Fruit fly (Drosophila melanogaster) whole organism, embryonic: ENCODE measurements around the gene CG14277.

Source experiments
- CG10147 ChIP-seq: fragments of 200-800 bp; sonication (Bioruptor generic); optimal IDR thresholded peaks from 2 replicates; lab custom pipeline; 2019; ENCODE audit warnings: missing biosample characterization, mild to moderate bottlenecking, missing genetic modification characterization, moderate library complexity
- CG10366 ChIP-seq: fragments of 200-800 bp; sonication (Bioruptor generic); IDR thresholded peaks from 2 replicates; pipeline ENCODE4 v1.3.6; 2022; ENCODE audit warnings: missing biosample characterization, missing genetic modification characterization
- CG10979 ChIP-seq: fragments of 200-800 bp; sonication (Bioruptor generic); optimal IDR thresholded peaks from 2 replicates; lab custom pipeline; 2018; ENCODE audit warnings: missing biosample characterization, mild to moderate bottlenecking, missing genetic modification characterization, moderate library complexity
- CG11247 ChIP-seq: fragments of 200-800 bp; sonication (Bioruptor generic); IDR thresholded peaks from 2 replicates; pipeline ENCODE4 v1.3.6; 2022; ENCODE audit warnings: missing biosample characterization, missing genetic modification characterization
- CG12236 ChIP-seq: fragments of 200-800 bp; sonication (Bioruptor generic); optimal IDR thresholded peaks from 2 replicates; lab custom pipeline; 2016; ENCODE audit warnings: missing biosample characterization, missing genetic modification characterization
- CG14965 ChIP-seq: fragments of 200-800 bp; sonication (Bioruptor generic); optimal IDR thresholded peaks from 2 replicates; lab custom pipeline; 2016; ENCODE audit warnings: missing biosample characterization, missing genetic modification characterization, borderline replicate concordance
- CG15073 ChIP-seq: fragments of 200-800 bp; sonication (Bioruptor generic); optimal IDR thresholded peaks from 2 replicates; lab custom pipeline; 2016; ENCODE audit warnings: missing biosample characterization, missing genetic modification characterization
- CG16813 ChIP-seq: fragments of 200-800 bp; sonication (Bioruptor generic); IDR thresholded peaks from 3 replicates; pipeline ENCODE4 v1.3.6; 2022; ENCODE audit warnings: missing biosample characterization, missing genetic modification characterization; ENCODE audit not compliant: partially characterized antibody
- CG17186 ChIP-seq: fragments of 200-800 bp; sonication (Bioruptor generic); optimal IDR thresholded peaks from 3 replicates; lab custom pipeline; 2017; ENCODE audit warnings: missing biosample characterization, missing genetic modification reagents, missing genetic modification characterization
- CG17328 ChIP-seq: fragments of 200-800 bp; sonication (Bioruptor generic); IDR thresholded peaks from 2 replicates; pipeline ENCODE4 v1.3.6; 2022; ENCODE audit warnings: missing biosample characterization, missing genetic modification characterization
- CG17385 ChIP-seq: fragments of 200-800 bp; sonication (Bioruptor generic); optimal IDR thresholded peaks from 3 replicates; lab custom pipeline; 2018; ENCODE audit warnings: missing biosample characterization, mild to moderate bottlenecking, missing genetic modification characterization
- CG17612 ChIP-seq: fragments of 200-800 bp; sonication (Bioruptor generic); IDR thresholded peaks from 2 replicates; pipeline ENCODE4 v1.3.6; 2022; ENCODE audit warnings: missing biosample characterization, missing genetic modification characterization
- CG17802 ChIP-seq: fragments of 200-800 bp; sonication (Bioruptor generic); optimal IDR thresholded peaks from 2 replicates; lab custom pipeline; 2018; ENCODE audit warnings: missing biosample characterization, mild to moderate bottlenecking, missing genetic modification characterization, moderate library complexity
- CG2202 ChIP-seq: fragments of 200-800 bp; sonication (Bioruptor generic); optimal IDR thresholded peaks from 2 replicates; lab custom pipeline; 2018; ENCODE audit warnings: missing biosample characterization, mild to moderate bottlenecking, missing genetic modification characterization
- CG3995 ChIP-seq: fragments of 200-800 bp; sonication (Bioruptor generic); optimal IDR thresholded peaks from 3 replicates; lab custom pipeline; 2016; ENCODE audit warnings: missing biosample characterization, missing genetic modification characterization
- CG4730 ChIP-seq: fragments of 200-800 bp; sonication (Bioruptor generic); IDR thresholded peaks from 2 replicates; pipeline ENCODE4 v1.3.6; 2022; ENCODE audit warnings: missing biosample characterization, missing genetic modification characterization
- CG6254 ChIP-seq: fragments of 200-800 bp; sonication (Bioruptor generic); optimal IDR thresholded peaks from 3 replicates; lab custom pipeline; 2017; ENCODE audit warnings: mild to moderate bottlenecking, missing biosample characterization, missing genetic modification reagents, missing genetic modification characterization
- CG7745 ChIP-seq: fragments of 200-800 bp; sonication (Bioruptor generic); optimal IDR thresholded peaks from 2 replicates; lab custom pipeline; 2018; ENCODE audit warnings: missing biosample characterization, mild to moderate bottlenecking, missing genetic modification characterization, moderate library complexity
- CG7786 ChIP-seq: fragments of 200-800 bp; sonication (Bioruptor generic); optimal IDR thresholded peaks from 2 replicates; lab custom pipeline; 2016; ENCODE audit warnings: missing biosample characterization, missing genetic modification characterization
- CG8281 ChIP-seq: fragments of 200-800 bp; sonication (Bioruptor generic); optimal IDR thresholded peaks from 2 replicates; lab custom pipeline; 2018; ENCODE audit warnings: missing biosample characterization, mild to moderate bottlenecking, missing genetic modification characterization, moderate library complexity
- CG8359 ChIP-seq: fragments of 200-800 bp; sonication (Bioruptor generic); optimal IDR thresholded peaks from 2 replicates; lab custom pipeline; 2017; ENCODE audit warnings: missing biosample characterization, mild to moderate bottlenecking, missing genetic modification characterization, borderline replicate concordance
- CG9932 ChIP-seq: fragments of 200-800 bp; sonication (Bioruptor generic); IDR thresholded peaks from 2 replicates; pipeline ENCODE4 v1.3.6; 2022; ENCODE audit warnings: missing biosample characterization, missing genetic modification characterization
- CTCF ChIP-seq: fragments of 200-800 bp; sonication (Bioruptor generic); optimal IDR thresholded peaks from 2 replicates; lab custom pipeline; 2017; ENCODE audit warnings: missing biosample characterization, mild to moderate bottlenecking, missing genetic modification characterization, moderate library complexity
- Chrac-16 ChIP-seq: fragments of 200-800 bp; sonication (Bioruptor generic); optimal IDR thresholded peaks from 3 replicates; lab custom pipeline; 2016; ENCODE audit warnings: missing biosample characterization, missing genetic modification characterization
- Doc3 ChIP-seq: fragments of 200-800 bp; sonication (Bioruptor generic); IDR thresholded peaks from 3 replicates; pipeline ENCODE4 v1.3.6; 2022; ENCODE audit warnings: missing biosample characterization, missing genetic modification characterization; ENCODE audit not compliant: partially characterized antibody
- Fer2 ChIP-seq: fragments of 200-800 bp; sonication (Bioruptor generic); optimal IDR thresholded peaks from 2 replicates; lab custom pipeline; 2018; ENCODE audit warnings: missing biosample characterization, mild to moderate bottlenecking, missing genetic modification characterization, moderate library complexity
- GATAe ChIP-seq: fragments of 200-800 bp; sonication (Bioruptor generic); conservative IDR thresholded peaks from 2 replicates; pipeline ENCODE4 v1.3.6; 2022; ENCODE audit warnings: missing biosample characterization, missing genetic modification characterization
- H15 ChIP-seq: fragments of 200-800 bp; sonication (Bioruptor generic); IDR thresholded peaks from 3 replicates; pipeline ENCODE4 v1.3.6; 2022; ENCODE audit warnings: missing biosample characterization, missing genetic modification characterization
- Hmx ChIP-seq: fragments of 200-800 bp; sonication (Bioruptor generic); optimal IDR thresholded peaks from 2 replicates; lab custom pipeline; 2016; ENCODE audit warnings: missing biosample characterization, missing genetic modification characterization
- Mrtf ChIP-seq: fragments of 200-800 bp; sonication (Bioruptor generic); IDR thresholded peaks from 3 replicates; pipeline ENCODE4 v1.3.6; 2022; ENCODE audit warnings: missing biosample characterization, missing genetic modification characterization
- Nf-YB ChIP-seq: fragments of 200-800 bp; sonication (Bioruptor generic); optimal IDR thresholded peaks from 3 replicates; lab custom pipeline; 2019; ENCODE audit warnings: missing biosample characterization, mild to moderate bottlenecking, missing genetic modification characterization, moderate library complexity
- Scr ChIP-seq: fragments of 200-800 bp; sonication (Bioruptor generic); IDR thresholded peaks from 2 replicates; pipeline ENCODE4 v1.3.6; 2022; ENCODE audit warnings: missing biosample characterization, missing genetic modification characterization; ENCODE audit not compliant: partially characterized antibody
- Six4 ChIP-seq: fragments of 200-800 bp; sonication (Bioruptor generic); optimal IDR thresholded peaks from 2 replicates; lab custom pipeline; 2016; ENCODE audit warnings: missing biosample characterization, missing genetic modification characterization
- Sox100B ChIP-seq: fragments of 200-800 bp; sonication (Bioruptor generic); optimal IDR thresholded peaks from 3 replicates; lab custom pipeline; 2018; ENCODE audit warnings: missing biosample characterization, mild to moderate bottlenecking, missing genetic modification characterization
- Sox102F ChIP-seq: fragments of 200-800 bp; sonication (Bioruptor generic); optimal IDR thresholded peaks from 2 replicates; lab custom pipeline; 2018; ENCODE audit warnings: missing biosample characterization, mild to moderate bottlenecking, missing genetic modification characterization, moderate library complexity
- Xrp1 ChIP-seq: fragments of 200-800 bp; sonication (Bioruptor generic); IDR thresholded peaks from 2 replicates; pipeline ENCODE4 v1.3.6; 2022; ENCODE audit warnings: missing biosample characterization, missing genetic modification characterization
- al ChIP-seq: fragments of 200-800 bp; sonication (Bioruptor generic); IDR thresholded peaks from 2 replicates; pipeline ENCODE4 v1.3.6; 2022; ENCODE audit warnings: missing biosample characterization, missing genetic modification characterization
- ase ChIP-seq: fragments of 200-800 bp; sonication (Bioruptor generic); IDR thresholded peaks from 3 replicates; pipeline ENCODE4 v1.3.6; 2022; ENCODE audit warnings: missing biosample characterization, missing genetic modification characterization
- ash1 ChIP-seq: fragments of 200-800 bp; sonication (Bioruptor generic); optimal IDR thresholded peaks from 2 replicates; lab custom pipeline; 2018; ENCODE audit warnings: missing biosample characterization, mild to moderate bottlenecking, missing genetic modification characterization
- eve ChIP-seq, 2 experiments: fragments of >200 bp; optimal IDR thresholded peaks; 2 replicates each; lab custom pipeline; 2017; ENCODE audit warnings: missing biosample characterization in 2 of 2, missing genetic modification characterization in 2 of 2
- hb ChIP-seq: fragments of 200-800 bp; sonication (Bioruptor generic); IDR thresholded peaks from 3 replicates; pipeline ENCODE4 v1.3.6; 2022; ENCODE audit warnings: missing biosample characterization, missing genetic modification characterization; ENCODE audit not compliant: partially characterized antibody
- her ChIP-seq: fragments of 200-800 bp; sonication (Bioruptor generic); optimal IDR thresholded peaks from 2 replicates; lab custom pipeline; 2016; ENCODE audit warnings: missing biosample characterization, missing genetic modification characterization
- ken ChIP-seq: fragments of 200-800 bp; sonication (Bioruptor generic); IDR thresholded peaks from 3 replicates; pipeline ENCODE4 v1.3.6; 2022; ENCODE audit warnings: missing biosample characterization, missing genetic modification characterization
- lola ChIP-seq, 3 experiments: fragments of >200 bp in 2 of 3; fragments of 200-800 bp in 1 of 3; sonication (Bioruptor generic) in 1 of 3; optimal IDR thresholded peaks; 2 replicates each; lab custom pipeline; 2017 to 2019; ENCODE audit warnings: missing biosample characterization in 3 of 3, missing genetic modification characterization in 3 of 3, mild to moderate bottlenecking in 1 of 3, moderate library complexity in 1 of 3
- nerfin-1 ChIP-seq: fragments of 200-800 bp; sonication (Bioruptor generic); optimal IDR thresholded peaks from 3 replicates; lab custom pipeline; 2019; ENCODE audit warnings: missing biosample characterization, mild to moderate bottlenecking, missing genetic modification characterization, moderate library complexity
- otp ChIP-seq: fragments of 200-800 bp; sonication (Bioruptor generic); IDR thresholded peaks from 3 replicates; pipeline ENCODE4, ENCODE4 v1.3.6; 2022; ENCODE audit warnings: missing biosample characterization, missing genetic modification characterization
- pb ChIP-seq: fragments of 200-800 bp; sonication (Bioruptor generic); optimal IDR thresholded peaks from 3 replicates; lab custom pipeline; 2016; ENCODE audit warnings: missing biosample characterization, missing genetic modification characterization
- so ChIP-seq: fragments of 200-800 bp; sonication (Bioruptor generic); IDR thresholded peaks from 3 replicates; pipeline ENCODE4 v1.3.6; 2022; ENCODE audit warnings: missing biosample characterization, missing genetic modification characterization
- tap ChIP-seq: fragments of 200-800 bp; optimal IDR thresholded peaks from 3 replicates; lab custom pipeline; 2019; ENCODE audit warnings: missing biosample characterization, mild to moderate bottlenecking, missing genetic modification characterization, moderate library complexity
- tio ChIP-seq: fragments of 200-800 bp; sonication (Bioruptor generic); optimal IDR thresholded peaks from 2 replicates; lab custom pipeline; 2017; ENCODE audit warnings: missing biosample characterization, missing genetic modification characterization, inconsistent platforms

The CG14277 gene

dm6 chr2L:8277561-8278201 lies 35.4 kb downstream of the CG14277 start (continued):
- TF ChIP-seq pb (GFP tag; lab: Kevin White, UChicago): peak; percentile 61
- TF ChIP-seq Chrac-16 (GFP tag; lab: Kevin White, UChicago): peak; percentile 98
- TF ChIP-seq CG17612 (GFP tag; lab: Robert Waterston, UW): peak; percentile 93
- TF ChIP-seq lola (GFP tag; optimal IDR thresholded peaks at IDR 0.05; lab: Kevin White, UChicago): peak in 1 of 3 experiments; percentile 97
- peak; percentile 67 for TF ChIP-seq CTCF (GFP tag; lab: Kevin White, UChicago)
- TF ChIP-seq her (GFP tag; lab: Kevin White, UChicago): peak; percentile 34
- no peak for TF ChIP-seq Doc3 (GFP tag; lab: Robert Waterston, UW)
- peak; percentile 93 for TF ChIP-seq tap
- peak; percentile 96 for TF ChIP-seq CG10147
- TF ChIP-seq hb (GFP tag; lab: Robert Waterston, UW): no peak
- no peak for TF ChIP-seq CG16813 (GFP tag; lab: Robert Waterston, UW)
- TF ChIP-seq Scr: no peak
- TF ChIP-seq CG6254 (GFP tag; lab: Kevin White, UChicago): peak; percentile 96
- peak; percentile 100 for TF ChIP-seq CG17328 (GFP tag; lab: Robert Waterston, UW)
- TF ChIP-seq CG2202 (tag; lab: Kevin White, UChicago): peak; percentile 98
- TF ChIP-seq CG17186 (GFP tag; lab: Kevin White, UChicago): peak; percentile 81
- TF ChIP-seq ken: peak; percentile 98
- peak; percentile 98 for TF ChIP-seq CG11247
- peak; percentile 96 for TF ChIP-seq Mrtf (GFP tag; lab: Robert Waterston, UW)
- TF ChIP-seq al (GFP tag; lab: Robert Waterston, UW): peak; percentile 94
- peak; percentile 88 for TF ChIP-seq CG8281 (tag; lab: Kevin White, UChicago)
- TF ChIP-seq H15 (GFP tag; lab: Robert Waterston, UW): peak; percentile 98
- peak; percentile 97 for TF ChIP-seq nerfin-1 (tag; lab: Kevin White, UChicago)
- peak; percentile 98 for TF ChIP-seq CG10366
- TF ChIP-seq Nf-YB (GFP tag; lab: Kevin White, UChicago): peak; percentile 89
- TF ChIP-seq CG7786 (GFP tag; lab: Kevin White, UChicago): peak; percentile 75
- TF ChIP-seq CG4730 (GFP tag; lab: Robert Waterston, UW): peak; percentile 98
- peak; percentile 89 for TF ChIP-seq CG15073 (GFP tag; lab: Kevin White, UChicago)
- peak; percentile 99 for TF ChIP-seq Sox100B (GFP tag; lab: Kevin White, UChicago)
- peak; percentile 93 for TF ChIP-seq CG9932 (GFP tag; lab: Robert Waterston, UW)
- TF ChIP-seq eve (GFP tag; optimal IDR thresholded peaks at IDR 0.05; lab: Kevin White, UChicago): peak in 1 of 2 experiments; percentile 97
- TF ChIP-seq Xrp1 (GFP tag; lab: Robert Waterston, UW): peak; percentile 100
- TF ChIP-seq tio (GFP tag; lab: Kevin White, UChicago): peak; percentile 96
- TF ChIP-seq CG12236 (GFP tag; lab: Kevin White, UChicago): peak; percentile 85
- TF ChIP-seq Six4 (GFP tag; lab: Kevin White, UChicago): peak; percentile 98
- peak; percentile 99 for TF ChIP-seq Sox102F (GFP tag; lab: Kevin White, UChicago)
- TF ChIP-seq CG14965 (GFP tag; lab: Kevin White, UChicago): peak; percentile 68
- TF ChIP-seq CG7745 (tag; lab: Kevin White, UChicago): peak; percentile 94
- TF ChIP-seq so (GFP tag; lab: Robert Waterston, UW): peak; percentile 99
- TF ChIP-seq otp: peak; percentile 99
- no peak for TF ChIP-seq Hmx (GFP tag; lab: Kevin White, UChicago)
- TF ChIP-seq CG17802: peak; percentile 87
- peak; percentile 78 for TF ChIP-seq GATAe (GFP tag; lab: Robert Waterston, UW)
- peak; percentile 66 for TF ChIP-seq CG3995 (GFP tag; lab: Kevin White, UChicago)
- peak; percentile 93 for TF ChIP-seq CG8359
- TF ChIP-seq CG10979: peak; percentile 99
- TF ChIP-seq ase (GFP tag; lab: Robert Waterston, UW): peak; percentile 99
- peak; percentile 86 for TF ChIP-seq Fer2 (tag; lab: Kevin White, UChicago)
- peak; percentile 63 for TF ChIP-seq ash1 (GFP tag; lab: Kevin White, UChicago)
- TF ChIP-seq CG17385 (GFP tag; lab: Kevin White, UChicago): peak; percentile 96
